Worm (Caenorhabditis elegans) whole organism, late embryonic: ENCODE results near the gene nhr-6.

Experiments used
- F13H6.1 ChIP-seq: sonication (generic microtip); optimal IDR thresholded peaks from 2 replicates; lab custom pipeline; 2016; ENCODE audit warnings: missing genetic modification characterization, missing compliant biosample characterization
- ama-1 ChIP-seq: fragments of 150-350 bp; optimal IDR thresholded peaks from 2 replicates; lab custom pipeline; 2014
- ceh-45 ChIP-seq: fragments of 200-800 bp; sonication (Bioruptor generic); IDR thresholded peaks from 2 replicates; pipeline ENCODE4 v1.3.6; 2022; ENCODE audit warnings: missing genetic modification reagents, missing genetic modification characterization, missing compliant biosample characterization
- dmd-4 ChIP-seq: sonication (generic microtip); optimal IDR thresholded peaks from 2 replicates; lab custom pipeline; 2016; ENCODE audit warnings: borderline replicate concordance, missing genetic modification characterization, missing compliant biosample characterization
- elt-2 ChIP-seq: sonication (generic microtip); optimal IDR thresholded peaks from 2 replicates; lab custom pipeline; 2016; ENCODE audit warnings: missing genetic modification reagents, missing genetic modification characterization, missing compliant biosample characterization
- fkh-6 ChIP-seq: sonication (generic microtip); optimal IDR thresholded peaks from 2 replicates; lab custom pipeline; 2016; ENCODE audit warnings: missing genetic modification characterization, missing compliant biosample characterization
- hlh-30 ChIP-seq: sonication (generic microtip); optimal IDR thresholded peaks from 2 replicates; lab custom pipeline; 2017; ENCODE audit warnings: antibody characterized with exemption, missing genetic modification characterization, missing compliant biosample characterization; ENCODE audit not compliant: insufficient read depth
- hlh-8 ChIP-seq: sonication (generic microtip); optimal IDR thresholded peaks from 2 replicates; lab custom pipeline; 2016; ENCODE audit warnings: missing genotype, missing genetic modification characterization, missing compliant biosample characterization
- lim-6 ChIP-seq: sonication (generic microtip); optimal IDR thresholded peaks from 2 replicates; lab custom pipeline; 2016; ENCODE audit warnings: missing genetic modification characterization, missing compliant biosample characterization
- nhr-11 ChIP-seq: fragments of 150-350 bp; optimal IDR thresholded peaks from 2 replicates; lab custom pipeline; 2014; ENCODE audit warnings: missing biosample characterization, missing genetic modification characterization
- odd-2 ChIP-seq: sonication (generic microtip); optimal IDR thresholded peaks from 2 replicates; lab custom pipeline; 2017; ENCODE audit warnings: antibody characterized with exemption, mild to moderate bottlenecking, missing genetic modification characterization, missing compliant biosample characterization
- pqm-1 ChIP-seq: sonication (generic microtip); optimal IDR thresholded peaks from 2 replicates; lab custom pipeline; 2016; ENCODE audit warnings: missing genetic modification characterization, missing compliant biosample characterization
- syd-9 ChIP-seq: sonication (generic microtip); optimal IDR thresholded peaks from 2 replicates; lab custom pipeline; 2016; ENCODE audit warnings: mild to moderate bottlenecking, missing genetic modification characterization, moderate library complexity, missing compliant biosample characterization

ce11 chrIII:3537401-3537800, 36.0 kb upstream of the nhr-6 start, which contains the start of gene cfap-20:
- TF ChIP-seq nhr-11 (tag; lab: Kevin White, UChicago) (no peak), elt-2 (tag; lab: Kevin White, UChicago) (no peak), pqm-1 (tag; lab: Kevin White, UChicago) (no peak), lim-6 (tag; lab: Kevin White, UChicago) (no peak), ama-1 (no peak), dmd-4 (tag; lab: Kevin White, UChicago) (no peak), F13H6.1 (tag; lab: Kevin White, UChicago) (no peak), fkh-6 (tag; lab: Kevin White, UChicago) (no peak), ceh-45 (GFP tag; lab: Robert Waterston, UW) (no peak), hlh-30 (tag; lab: Kevin White, UChicago) (no peak), odd-2 (tag; lab: Kevin White, UChicago) (no peak), syd-9 (tag; lab: Kevin White, UChicago) (no peak), hlh-8 (tag; lab: Kevin White, UChicago) (no peak)
